Fruit fly (Drosophila melanogaster): ENCODE results near the gene CG7214.
A peak's percentile ranks its signal among the peaks of the same experiment; 100 is the strongest.

CG7214 gene

dm6 chr2L:7744739-7745138 lies at the start of gene CG7214:
TSS of gene CG7214 (minus strand) at chr2L:7744839.
- TF ChIP-seq pan (optimal IDR thresholded peaks at IDR 0.05) (no peak), rgr (GFP tag; optimal IDR thresholded peaks at IDR 0.05) (no peak), brk (GFP tag; optimal IDR thresholded peaks at IDR 0.05) (no peak), CG32264 (GFP tag; optimal IDR thresholded peaks at IDR 0.05) (no peak), foxo (GFP tag; optimal IDR thresholded peaks at IDR 0.05) (no peak), psq (GFP tag; optimal IDR thresholded peaks at IDR 0.05) (no peak), dl (GFP tag; optimal IDR thresholded peaks at IDR 0.05; ENCODE audit: insufficient read depth in 1 of 2, partially characterized antibody in 2 of 2) (no peak), ey (GFP tag; optimal IDR thresholded peaks at IDR 0.05) (no peak), HLH106 (tag; optimal IDR thresholded peaks at IDR 0.05) (no peak), Mio (GFP tag; optimal IDR thresholded peaks at IDR 0.05) (no peak), Abd-B (GFP tag; optimal IDR thresholded peaks at IDR 0.05) (no peak), sv (GFP tag; optimal IDR thresholded peaks at IDR 0.05) (no peak), Rel (GFP tag; optimal IDR thresholded peaks at IDR 0.05) (no peak), Rel (tag; optimal IDR thresholded peaks at IDR 0.05) (no peak), CG9705 (GFP tag; optimal IDR thresholded peaks at IDR 0.05) (no peak), Hr78 (GFP tag; optimal IDR thresholded peaks at IDR 0.05) (no peak), CrebA (GFP tag; optimal IDR thresholded peaks at IDR 0.05; ENCODE audit: borderline replicate concordance) (no peak)

dm6 chr2L:7791356-7791738 lies 46.7 kb upstream of the CG7214 start:
- no peak for TF ChIP-seq Rel (GFP tag; optimal IDR thresholded peaks at IDR 0.05)
- TF ChIP-seq Rel (tag; optimal IDR thresholded peaks at IDR 0.05) = no peak
- TF ChIP-seq h (GFP tag; optimal IDR thresholded peaks at IDR 0.05) = no peak
- TF ChIP-seq sv (GFP tag; optimal IDR thresholded peaks at IDR 0.05) = no peak
- no peak for TF ChIP-seq Myc (optimal IDR thresholded peaks at IDR 0.05)

dm6 chr2L:7790448-7791355 lies 46.1 kb upstream of the CG7214 start, which contains the start of gene CG7149:
TSS of gene CG7149 (minus strand) at chr2L:7790557.
- no peak for TF ChIP-seq ey (GFP tag; optimal IDR thresholded peaks at IDR 0.05)
- TF ChIP-seq HLH106 (tag; optimal IDR thresholded peaks at IDR 0.05) = peak; percentile 37
- TF ChIP-seq brk (GFP tag; optimal IDR thresholded peaks at IDR 0.05) = no peak
- TF ChIP-seq Abd-B (GFP tag; optimal IDR thresholded peaks at IDR 0.05) = no peak
- TF ChIP-seq GATAd (GFP tag; optimal IDR thresholded peaks at IDR 0.05) = no peak
- TF ChIP-seq br (GFP tag; optimal IDR thresholded peaks at IDR 0.05) = peak; percentile 56
- peak; percentile 37 for TF ChIP-seq OdsH (GFP tag; optimal IDR thresholded peaks at IDR 0.05)
- no peak for TF ChIP-seq Jra (GFP tag; optimal IDR thresholded peaks at IDR 0.05)
- TF ChIP-seq CG9705 (GFP tag; optimal IDR thresholded peaks at IDR 0.05) = no peak
- TF ChIP-seq fru (GFP tag; optimal IDR thresholded peaks at IDR 0.05) = peak; percentile 82
- no peak for TF ChIP-seq lola (GFP tag; optimal IDR thresholded peaks at IDR 0.05)
- TF ChIP-seq Mio (GFP tag; optimal IDR thresholded peaks at IDR 0.05) = no peak
- no peak for TF ChIP-seq CrebA (GFP tag; optimal IDR thresholded peaks at IDR 0.05; ENCODE audit: borderline replicate concordance)
- peak; percentile 27 for TF ChIP-seq rgr (GFP tag; optimal IDR thresholded peaks at IDR 0.05)
- TF ChIP-seq dmrt93B (GFP tag; optimal IDR thresholded peaks at IDR 0.05) = no peak
- no peak for TF ChIP-seq CG32264 (GFP tag; optimal IDR thresholded peaks at IDR 0.05)
- TF ChIP-seq Dif (GFP tag; optimal IDR thresholded peaks at IDR 0.05; ENCODE audit: partially characterized antibody) = peak; percentile 78
- no peak for TF ChIP-seq usp (GFP tag; optimal IDR thresholded peaks at IDR 0.05)
- no peak for TF ChIP-seq jim (GFP tag; optimal IDR thresholded peaks at IDR 0.05)
- peak; percentile 46 to 68 for TF ChIP-seq dl (GFP tag; optimal IDR thresholded peaks at IDR 0.05; ENCODE audit: insufficient read depth in 1 of 2, partially characterized antibody in 2 of 2)
- TF ChIP-seq Sp1 (GFP tag; optimal IDR thresholded peaks at IDR 0.05) = peak; percentile 46
- no peak for TF ChIP-seq pan (optimal IDR thresholded peaks at IDR 0.05)
- no peak for TF ChIP-seq Dfd (GFP tag; optimal IDR thresholded peaks at IDR 0.05)
- peak in 1 of 2 experiments; percentile 42 for TF ChIP-seq foxo (GFP tag; optimal IDR thresholded peaks at IDR 0.05)
- TF ChIP-seq tai (GFP tag; optimal IDR thresholded peaks at IDR 0.05) = no peak
- TF ChIP-seq Hr83 (GFP tag; optimal IDR thresholded peaks at IDR 0.05; ENCODE audit: poor library complexity, severe bottlenecking) = peak; percentile 61
- TF ChIP-seq Vsx2 (GFP tag; optimal IDR thresholded peaks at IDR 0.05; ENCODE audit: partially characterized antibody) = no peak
- peak; percentile 36 for TF ChIP-seq h (GFP tag; optimal IDR thresholded peaks at IDR 0.05)
- no peak for TF ChIP-seq N (GFP tag; optimal IDR thresholded peaks at IDR 0.05)
- TF ChIP-seq woc (GFP tag; optimal IDR thresholded peaks at IDR 0.05) = peak; percentile 55
- no peak for TF ChIP-seq dsf (GFP tag; optimal IDR thresholded peaks at IDR 0.05; ENCODE audit: borderline replicate concordance)
- TF ChIP-seq Myc (optimal IDR thresholded peaks at IDR 0.05) = peak; percentile 92
- no peak for TF ChIP-seq Rel (GFP tag; optimal IDR thresholded peaks at IDR 0.05)
- TF ChIP-seq Rel (tag; optimal IDR thresholded peaks at IDR 0.05) = peak; percentile 12
- no peak for TF ChIP-seq Hr78 (GFP tag; optimal IDR thresholded peaks at IDR 0.05)
- TF ChIP-seq sage (GFP tag; optimal IDR thresholded peaks at IDR 0.05) = no peak
- TF ChIP-seq psq (GFP tag; optimal IDR thresholded peaks at IDR 0.05) = peak; percentile 34
- no peak for TF ChIP-seq sv (GFP tag; optimal IDR thresholded peaks at IDR 0.05)
- TF ChIP-seq Hnf4 (GFP tag; optimal IDR thresholded peaks at IDR 0.05) = peak; percentile 16

Data from whole organism, wandering third instar larva.